Worm (Caenorhabditis elegans) whole organism, L4 larva: ENCODE data around the gene pix-1.

ENCODE experiments used
- D1046.2 ChIP-seq: fragments of 200-800 bp; sonication (Bioruptor generic); IDR thresholded peaks from 2 replicates; pipeline ENCODE4 v1.3.6; 2022; ENCODE audit warnings: missing genetic modification characterization, missing compliant biosample characterization
- F10B5.3 ChIP-seq: sonication (generic microtip); optimal IDR thresholded peaks from 2 replicates; lab custom pipeline; 2016; ENCODE audit warnings: mild to moderate bottlenecking, missing genetic modification characterization, missing compliant biosample characterization
- F37D6.2 ChIP-seq: sonication (generic microtip); optimal IDR thresholded peaks from 2 replicates; lab custom pipeline; 2016; ENCODE audit warnings: mild to moderate bottlenecking, missing genetic modification characterization, missing compliant biosample characterization
- T20F7.1 ChIP-seq: fragments of 200-800 bp; sonication (Bioruptor generic); optimal IDR thresholded peaks from 2 replicates; lab custom pipeline; 2018; ENCODE audit warnings: mild to moderate bottlenecking, missing genetic modification characterization, missing compliant biosample characterization
- Y105C5A.15 ChIP-seq: fragments of 200-800 bp; sonication (Bioruptor generic); IDR thresholded peaks from 2 replicates; pipeline ENCODE4 v1.3.6; 2022; ENCODE audit warnings: missing genetic modification characterization, missing compliant biosample characterization
- Y48G9A.11 ChIP-seq: fragments of 200-800 bp; sonication (Bioruptor generic); IDR thresholded peaks from 2 replicates; pipeline ENCODE4 v1.3.6; 2022; ENCODE audit warnings: missing genetic modification reagents, missing genetic modification characterization, missing compliant biosample characterization
- ZK337.2 ChIP-seq: fragments of 200-800 bp; sonication (Bioruptor generic); IDR thresholded peaks from 2 replicates; pipeline ENCODE4 v1.3.6; 2022; ENCODE audit warnings: missing genetic modification reagents, missing genetic modification characterization, missing compliant biosample characterization
- ZK546.5 ChIP-seq, 2 experiments: sonication (generic microtip); optimal IDR thresholded peaks; 2 replicates each; lab custom pipeline; 2017; ENCODE audit warnings: missing biosample characterization in 2 of 2, missing genetic modification characterization in 2 of 2
- ama-1 ChIP-seq: fragments of 150-350 bp; optimal IDR thresholded peaks from 2 replicates; lab custom pipeline; 2014; ENCODE audit warnings: inconsistent platforms, mixed read lengths
- arid-1 ChIP-seq: fragments of 200-800 bp; sonication (Bioruptor generic); conservative IDR thresholded peaks from 2 replicates; pipeline ENCODE4 v1.3.6; 2022; ENCODE audit warnings: missing genetic modification reagents, missing genetic modification characterization, missing compliant biosample characterization
- ceh-20 ChIP-seq: fragments of 200-800 bp; sonication (Bioruptor generic); IDR thresholded peaks from 2 replicates; pipeline ENCODE4 v1.3.6; 2022; ENCODE audit warnings: missing genetic modification reagents, missing genetic modification characterization, missing compliant biosample characterization
- ceh-82 ChIP-seq: sonication (generic microtip); optimal IDR thresholded peaks from 2 replicates; lab custom pipeline; 2017; ENCODE audit warnings: missing biosample characterization, missing genetic modification characterization
- ctbp-1 ChIP-seq: fragments of 200-800 bp; sonication (Bioruptor generic); IDR thresholded peaks from 2 replicates; pipeline ENCODE4 v1.3.6; 2022; ENCODE audit warnings: missing genetic modification reagents, missing genetic modification characterization, missing compliant biosample characterization
- daf-12 ChIP-seq: fragments of 150-350 bp; optimal IDR thresholded peaks from 2 replicates; lab custom pipeline; 2014; ENCODE audit warnings: missing biosample characterization, missing genetic modification reagents, missing genetic modification characterization
- daf-16 ChIP-seq, 3 experiments: sonication (generic microtip); optimal IDR thresholded peaks; 2 replicates each; lab custom pipeline; 2016 to 2017; ENCODE audit warnings: missing genetic modification characterization in 3 of 3, missing genetic modification reagents in 3 of 3, mild to moderate bottlenecking in 2 of 3, missing compliant biosample characterization in 2 of 3, missing biosample characterization in 1 of 3, moderate library complexity in 1 of 3
- dmd-8 ChIP-seq: fragments of 200-800 bp; sonication (Bioruptor generic); IDR thresholded peaks from 2 replicates; pipeline ENCODE4 v1.3.6; 2022; ENCODE audit warnings: missing genetic modification characterization, missing compliant biosample characterization
- dmd-9 ChIP-seq: fragments of 200-800 bp; sonication (Bioruptor generic); IDR thresholded peaks from 2 replicates; pipeline ENCODE4 v1.3.6; 2022; ENCODE audit warnings: missing genetic modification reagents, missing genetic modification characterization, missing compliant biosample characterization
- egl-43 ChIP-seq: fragments of 200-800 bp; sonication (Bioruptor generic); IDR thresholded peaks from 2 replicates; pipeline ENCODE4 v1.3.6; 2022; ENCODE audit warnings: missing genetic modification reagents, missing genetic modification characterization, missing compliant biosample characterization
- fkh-10 ChIP-seq: fragments of 150-350 bp; optimal IDR thresholded peaks from 2 replicates; lab custom pipeline; 2014; ENCODE audit warnings: missing biosample characterization, missing genetic modification reagents, missing genetic modification characterization
- fos-1 ChIP-seq: fragments of 150-350 bp; optimal IDR thresholded peaks from 2 replicates; lab custom pipeline; 2014; ENCODE audit warnings: missing biosample characterization, missing genetic modification characterization
- hlh-11 ChIP-seq: fragments of 200-800 bp; sonication (Bioruptor generic); optimal IDR thresholded peaks from 2 replicates; lab custom pipeline; 2018; ENCODE audit warnings: mild to moderate bottlenecking, missing genetic modification characterization, missing compliant biosample characterization
- hlh-30 ChIP-seq: sonication (generic microtip); optimal IDR thresholded peaks from 2 replicates; lab custom pipeline; 2017; ENCODE audit warnings: antibody characterized with exemption, mild to moderate bottlenecking, missing genetic modification characterization, missing compliant biosample characterization; ENCODE audit not compliant: insufficient read depth
- jun-1 ChIP-seq: fragments of 150-350 bp; optimal IDR thresholded peaks from 2 replicates; lab custom pipeline; 2014; ENCODE audit warnings: missing biosample characterization, missing genetic modification reagents, missing genetic modification characterization
- lim-7 ChIP-seq: fragments of 200-800 bp; sonication (Bioruptor generic); IDR thresholded peaks from 2 replicates; pipeline ENCODE4 v1.3.6; 2022; ENCODE audit warnings: missing genetic modification characterization, missing compliant biosample characterization
- lin-1 ChIP-seq: fragments of 200-800 bp; sonication (Bioruptor generic); IDR thresholded peaks from 2 replicates; pipeline ENCODE4 v1.3.6; 2022; ENCODE audit warnings: missing genetic modification reagents, missing genetic modification characterization, missing compliant biosample characterization
- lin-38 ChIP-seq: fragments of 200-800 bp; sonication (Bioruptor generic); IDR thresholded peaks from 2 replicates; pipeline ENCODE4 v1.3.6; 2022; ENCODE audit warnings: missing genetic modification reagents, missing genetic modification characterization, missing compliant biosample characterization
- lir-3 ChIP-seq: sonication (generic microtip); optimal IDR thresholded peaks from 2 replicates; lab custom pipeline; 2016; ENCODE audit warnings: mild to moderate bottlenecking, missing genetic modification characterization, missing compliant biosample characterization
- lsy-2 ChIP-seq, 2 experiments: fragments of 150-350 bp in 1 of 2; sonication (generic microtip) in 1 of 2; optimal IDR thresholded peaks; 2 replicates each; lab custom pipeline; 2014 to 2017; ENCODE audit warnings: missing biosample characterization in 2 of 2, missing genetic modification characterization in 2 of 2
- mdl-1 ChIP-seq, 2 experiments: fragments of 150-350 bp in 1 of 2; sonication (generic microtip) in 1 of 2; optimal IDR thresholded peaks; 2 replicates each; lab custom pipeline; 2014 to 2017; ENCODE audit warnings: missing biosample characterization in 2 of 2, missing genetic modification characterization in 2 of 2
- mes-2 ChIP-seq: sonication (generic microtip); optimal IDR thresholded peaks from 2 replicates; lab custom pipeline; 2016; ENCODE audit warnings: missing genotype, mild to moderate bottlenecking, missing genetic modification characterization, missing compliant biosample characterization; ENCODE audit not compliant: poor library complexity, severe bottlenecking
- mxl-2 ChIP-seq: fragments of 200-800 bp; sonication (Bioruptor generic); conservative IDR thresholded peaks from 2 replicates; pipeline ENCODE4 v1.3.6; 2022; ENCODE audit warnings: missing genetic modification reagents, missing genetic modification characterization, missing compliant biosample characterization
- nhr-10 ChIP-seq: fragments of 150-350 bp; optimal IDR thresholded peaks from 2 replicates; lab custom pipeline; 2014; ENCODE audit warnings: missing biosample characterization, missing genetic modification characterization
- nhr-237 ChIP-seq: sonication (generic microtip); optimal IDR thresholded peaks from 2 replicates; lab custom pipeline; 2017; ENCODE audit warnings: missing biosample characterization, missing genetic modification characterization
- nhr-28 ChIP-seq: fragments of 150-350 bp; optimal IDR thresholded peaks from 2 replicates; lab custom pipeline; 2014; ENCODE audit warnings: missing biosample characterization, missing genetic modification characterization
- nhr-6 ChIP-seq: fragments of 150-350 bp; optimal IDR thresholded peaks from 2 replicates; lab custom pipeline; 2014; ENCODE audit warnings: missing biosample characterization, missing genetic modification characterization
- nhr-77 ChIP-seq: fragments of 150-350 bp; optimal IDR thresholded peaks from 2 replicates; lab custom pipeline; 2014; ENCODE audit warnings: missing biosample characterization, missing genetic modification characterization
- pha-4 ChIP-seq, 2 experiments: fragments of 150-350 bp in 1 of 2; fragments of 200-800 bp in 1 of 2; sonication (Bioruptor generic) in 1 of 2; IDR thresholded peaks in 1 of 2; optimal IDR thresholded peaks in 1 of 2; 2 replicates each; pipeline versions ENCODE4 v1.3.6 to Lab custom; 2014 to 2022; ENCODE audit warnings: missing genetic modification characterization in 2 of 2, missing genetic modification reagents in 2 of 2, missing biosample characterization in 1 of 2, missing compliant biosample characterization in 1 of 2
- php-3 ChIP-seq: fragments of 200-800 bp; sonication (Bioruptor generic); IDR thresholded peaks from 2 replicates; pipeline ENCODE4 v1.3.6; 2022; ENCODE audit warnings: missing genetic modification reagents, missing genetic modification characterization, missing compliant biosample characterization
- rbr-2 ChIP-seq: sonication (generic microtip); optimal IDR thresholded peaks from 2 replicates; lab custom pipeline; 2016; ENCODE audit warnings: missing genotype, missing genetic modification characterization, missing compliant biosample characterization
- tag-97 ChIP-seq: fragments of 200-800 bp; sonication (Bioruptor generic); IDR thresholded peaks from 2 replicates; pipeline ENCODE4 v1.3.6; 2022; ENCODE audit warnings: missing genetic modification characterization, missing compliant biosample characterization
- tra-1 ChIP-seq: fragments of 200-800 bp; sonication (Bioruptor generic); IDR thresholded peaks from 2 replicates; pipeline ENCODE4 v1.3.6; 2022; ENCODE audit warnings: missing genetic modification reagents, missing genetic modification characterization, missing compliant biosample characterization
- unc-39 ChIP-seq: sonication (generic microtip); optimal IDR thresholded peaks from 2 replicates; lab custom pipeline; 2017; ENCODE audit warnings: missing biosample characterization, missing genetic modification characterization
- unc-62 ChIP-seq, 3 experiments: fragments of 150-350 bp in 1 of 3; sonication (generic microtip); optimal IDR thresholded peaks in 2 of 3; peaks in 1 of 3; 1 replicate in 1 of 3; 2 replicates in 2 of 3; lab custom pipeline; 2014 to 2017; ENCODE audit warnings: missing biosample characterization in 3 of 3, missing genetic modification characterization in 3 of 3, missing genetic modification reagents in 3 of 3, missing genotype in 1 of 3
- zag-1 ChIP-seq: fragments of 150-350 bp; optimal IDR thresholded peaks from 2 replicates; lab custom pipeline; 2014; ENCODE audit warnings: missing biosample characterization, missing genetic modification characterization
- zfp-2 ChIP-seq: sonication (generic microtip); optimal IDR thresholded peaks from 2 replicates; lab custom pipeline; 2016; ENCODE audit warnings: mild to moderate bottlenecking, missing genetic modification characterization, missing compliant biosample characterization
- zfp-3 ChIP-seq: fragments of 200-800 bp; sonication (Bioruptor generic); conservative IDR thresholded peaks from 2 replicates; pipeline ENCODE4 v1.3.6; 2022; ENCODE audit warnings: missing genetic modification reagents, missing genetic modification characterization, missing compliant biosample characterization
- zip-2 ChIP-seq: fragments of 150-350 bp; optimal IDR thresholded peaks from 2 replicates; lab custom pipeline; 2014; ENCODE audit warnings: missing biosample characterization, missing genetic modification characterization

Gene pix-1

ce11 chrX:13746231-13746630, 19.1 kb downstream of the pix-1 start (continued):
- TF ChIP-seq zag-1 (tag; lab: Kevin White, UChicago) (no peak), jun-1 (tag; lab: Kevin White, UChicago) (no peak), rbr-2 (tag; lab: Kevin White, UChicago) (no peak), daf-12 (tag; lab: Kevin White, UChicago) (no peak), Y48G9A.11 (GFP tag; lab: Robert Waterston, UW) (no peak), ZK546.5 (tag; optimal IDR thresholded peaks at IDR 0.05; lab: Kevin White, UChicago) (no peak), pha-4 (GFP tag; IDR thresholded peaks at IDR 0.05; lab: Robert Waterston, UW) (no peak), pha-4 (tag; optimal IDR thresholded peaks at IDR 0.05; lab: Kevin White, UChicago) (no peak), ceh-82 (tag; lab: Kevin White, UChicago) (no peak), nhr-237 (tag; lab: Kevin White, UChicago) (no peak), ZK337.2 (GFP tag; lab: Robert Waterston, UW) (no peak), hlh-11 (tag; lab: Kevin White, UChicago) (peak; percentile 70), tra-1 (no peak), fkh-10 (GFP tag; lab: Kevin White, UChicago) (no peak), D1046.2 (no peak), lin-1 (no peak), arid-1 (GFP tag; lab: Robert Waterston, UW) (no peak), nhr-6 (tag; lab: Kevin White, UChicago) (no peak), tag-97 (GFP tag; lab: Robert Waterston, UW) (no peak)

ce11 chrX:13746661-13747365, 19.7 kb downstream of the pix-1 start, which contains the start of gene nhr-71:
Gene nhr-71 (plus strand): TSS chrX:13747315.
- TF ChIP-seq dmd-9 (GFP tag; lab: Robert Waterston, UW) = no peak
- TF ChIP-seq unc-62 (GFP tag; optimal IDR thresholded peaks at IDR 0.05 in 1 of 2; lab: Kevin White, UChicago) = peak in 1 of 2 experiments; percentile 10
- TF ChIP-seq unc-62 (tag; optimal IDR thresholded peaks at IDR 0.05; lab: Kevin White, UChicago) = no peak
- TF ChIP-seq F10B5.3 (tag; lab: Kevin White, UChicago) = no peak
- no peak for TF ChIP-seq ceh-20 (GFP tag; lab: Robert Waterston, UW)
- TF ChIP-seq lin-38 = 0 out of 2 replicates have a peak, but pooled peaks have one; percentile 15
- no peak for TF ChIP-seq zfp-2 (tag; lab: Kevin White, UChicago)
- no peak for TF ChIP-seq lir-3 (tag; lab: Kevin White, UChicago)
- TF ChIP-seq zfp-3 (GFP tag; lab: Robert Waterston, UW) = no peak
- peak; percentile 36 for TF ChIP-seq mes-2
- no peak for TF ChIP-seq Y105C5A.15 (GFP tag; lab: Robert Waterston, UW)
- TF ChIP-seq ZK546.5 (tag; optimal IDR thresholded peaks at IDR 0.05; lab: Kevin White, UChicago) = no peak

- TF ChIP-seq nhr-237 (tag; lab: Kevin White, UChicago) = no peak
- TF ChIP-seq php-3 (GFP tag; lab: Robert Waterston, UW) = 0 out of 2 replicates have a peak, but pooled peaks have one; percentile 14
- TF ChIP-seq fos-1 = no peak
- TF ChIP-seq mdl-1 (tag; optimal IDR thresholded peaks at IDR 0.05; lab: Kevin White, UChicago) = peak in 1 of 2 experiments; percentile 45
- peak; percentile 66 for TF ChIP-seq nhr-28 (tag; lab: Kevin White, UChicago)
- TF ChIP-seq ctbp-1 (GFP tag; lab: Robert Waterston, UW) = no peak
- no peak for TF ChIP-seq lim-7 (GFP tag; lab: Robert Waterston, UW)
- no peak for TF ChIP-seq unc-39
- no peak for TF ChIP-seq ama-1 (lab: Kevin White, UChicago)
- TF ChIP-seq lsy-2 (tag; optimal IDR thresholded peaks at IDR 0.05; lab: Kevin White, UChicago) = no peak
- TF ChIP-seq egl-43 (GFP tag; lab: Robert Waterston, UW) = no peak
- TF ChIP-seq dmd-8 (GFP tag; lab: Robert Waterston, UW) = no peak
- no peak for TF ChIP-seq F37D6.2
- TF ChIP-seq nhr-10 = no peak
- no peak for TF ChIP-seq T20F7.1
- peak; percentile 12 for TF ChIP-seq hlh-30 (tag; lab: Kevin White, UChicago)
- peak; percentile 3 for TF ChIP-seq nhr-77 (tag; lab: Kevin White, UChicago)
- TF ChIP-seq mxl-2 (GFP tag; lab: Robert Waterston, UW) = no peak
- no peak for TF ChIP-seq zip-2 (tag; lab: Kevin White, UChicago)
- no peak for TF ChIP-seq daf-16 (GFP tag; optimal IDR thresholded peaks at IDR 0.05; lab: Kevin White, UChicago)
- TF ChIP-seq daf-16 (tag; optimal IDR thresholded peaks at IDR 0.05; lab: Kevin White, UChicago) = peak; percentile 81
Observed at ce11 chrX:13747997-13748396, 20.9 kb downstream of the pix-1 start.
